Fruit fly (Drosophila melanogaster) whole organism, wandering third instar larva: ENCODE measurements around the gene CG16826.

ENCODE experiments used
- Dif ChIP-seq: fragments of 200-275, 200-300 bp; sonication (Bioruptor generic); optimal IDR thresholded peaks from 2 replicates; lab custom pipeline; 2018; ENCODE audit warnings: missing biosample characterization, missing genetic modification characterization; ENCODE audit not compliant: partially characterized antibody
- Hr78 ChIP-seq: fragments of >200 bp; optimal IDR thresholded peaks from 2 replicates; lab custom pipeline; 2017; ENCODE audit warnings: missing biosample characterization, missing genetic modification characterization
- br ChIP-seq: fragments of 200-800 bp; sonication (Bioruptor generic); optimal IDR thresholded peaks from 2 replicates; lab custom pipeline; 2016; ENCODE audit warnings: missing biosample characterization, missing genetic modification characterization
- pan ChIP-seq: fragments of >200 bp; optimal IDR thresholded peaks from 2 replicates; lab custom pipeline; 2017

- no peak for TF ChIP-seq pan (lab: Kevin White, UChicago)
- no peak for TF ChIP-seq br (GFP tag; lab: Kevin White, UChicago)
- TF ChIP-seq Dif: no peak
- no peak for TF ChIP-seq Hr78 (GFP tag; lab: Kevin White, UChicago)
Observed at dm6 chr2L:13304488-13304887, 43.1 kb upstream of the CG16826 start, which contains the start of gene CG16825.
